Fruit fly (Drosophila melanogaster) whole organism, embryonic: Measurements from ENCODE around the gene mtsh.

Source experiments
- ATbp ChIP-seq: fragments of 200-800 bp; sonication (Bioruptor generic); optimal IDR thresholded peaks from 2 replicates; lab custom pipeline; 2017; ENCODE audit warnings: missing biosample characterization, mild to moderate bottlenecking, missing genetic modification characterization, missing genetic modification reagents
- Atf6 ChIP-seq: fragments of 200-800 bp; sonication (Bioruptor generic); IDR thresholded peaks from 2 replicates; pipeline ENCODE4 v1.3.6; 2022; ENCODE audit warnings: missing biosample characterization, missing genetic modification characterization
- Bteb2 ChIP-seq: fragments of 200-800 bp; sonication (Bioruptor generic); optimal IDR thresholded peaks from 2 replicates; lab custom pipeline; 2016; ENCODE audit warnings: missing biosample characterization, missing genetic modification characterization
- CG1024 ChIP-seq: fragments of 200-800 bp; sonication (Bioruptor generic); IDR thresholded peaks from 2 replicates; pipeline ENCODE4 v1.3.6; 2022; ENCODE audit warnings: missing biosample characterization, missing genetic modification characterization
- CG13296 ChIP-seq: fragments of 200-800 bp; sonication (Bioruptor generic); optimal IDR thresholded peaks from 3 replicates; lab custom pipeline; 2018; ENCODE audit warnings: missing biosample characterization, mild to moderate bottlenecking, missing genetic modification characterization
- CG17328 ChIP-seq: fragments of 200-800 bp; sonication (Bioruptor generic); IDR thresholded peaks from 2 replicates; pipeline ENCODE4 v1.3.6; 2022; ENCODE audit warnings: missing biosample characterization, missing genetic modification characterization
- CG17359 ChIP-seq: fragments of 200-800 bp; sonication (Bioruptor generic); optimal IDR thresholded peaks from 3 replicates; lab custom pipeline; 2018; ENCODE audit warnings: missing biosample characterization, mild to moderate bottlenecking, missing genetic modification characterization, moderate library complexity
- CG2712 ChIP-seq: fragments of 200-800 bp; optimal IDR thresholded peaks from 3 replicates; lab custom pipeline; 2019; ENCODE audit warnings: missing biosample characterization, mild to moderate bottlenecking, missing genetic modification characterization, moderate library complexity
- CG2875 ChIP-seq: fragments of 200-800 bp; sonication (Bioruptor generic); optimal IDR thresholded peaks from 2 replicates; lab custom pipeline; 2017; ENCODE audit warnings: missing biosample characterization, mild to moderate bottlenecking, missing genetic modification characterization, missing genetic modification reagents
- CG3995 ChIP-seq: fragments of 200-800 bp; sonication (Bioruptor generic); optimal IDR thresholded peaks from 3 replicates; lab custom pipeline; 2016; ENCODE audit warnings: missing biosample characterization, missing genetic modification characterization
- CG42726 ChIP-seq: fragments of 200-800 bp; sonication (Bioruptor generic); IDR thresholded peaks from 2 replicates; pipeline ENCODE4 v1.3.6; 2022; ENCODE audit warnings: missing biosample characterization, missing genetic modification characterization; ENCODE audit not compliant: partially characterized antibody
- CG4820 ChIP-seq: fragments of 200-800 bp; sonication (Bioruptor generic); optimal IDR thresholded peaks from 3 replicates; lab custom pipeline; 2016; ENCODE audit warnings: missing biosample characterization, missing genetic modification characterization
- CG6765 ChIP-seq: fragments of 200-800 bp; sonication (Bioruptor generic); optimal IDR thresholded peaks from 3 replicates; lab custom pipeline; 2017; ENCODE audit warnings: missing biosample characterization, mild to moderate bottlenecking, missing genetic modification characterization
- CG6791 ChIP-seq: fragments of 200-800 bp; sonication (Bioruptor generic); IDR thresholded peaks from 3 replicates; pipeline ENCODE4 v1.3.6; 2022; ENCODE audit warnings: missing biosample characterization, missing genetic modification characterization; ENCODE audit not compliant: partially characterized antibody
- CG6854 ChIP-seq: fragments of 200-800 bp; sonication (Bioruptor generic); optimal IDR thresholded peaks from 3 replicates; lab custom pipeline; 2017; ENCODE audit warnings: missing biosample characterization, mild to moderate bottlenecking, missing genetic modification characterization
- CG7786 ChIP-seq: fragments of 200-800 bp; sonication (Bioruptor generic); optimal IDR thresholded peaks from 2 replicates; lab custom pipeline; 2016; ENCODE audit warnings: missing biosample characterization, missing genetic modification characterization
- CG8089 ChIP-seq: fragments of 200-800 bp; sonication (Bioruptor generic); optimal IDR thresholded peaks from 3 replicates; lab custom pipeline; 2016; ENCODE audit warnings: missing biosample characterization, missing genetic modification characterization
- CG8388 ChIP-seq: fragments of 200-800 bp; sonication (Bioruptor generic); optimal IDR thresholded peaks from 2 replicates; lab custom pipeline; 2019; ENCODE audit warnings: missing biosample characterization, mild to moderate bottlenecking, missing genetic modification characterization, moderate library complexity
- CG8765 ChIP-seq: fragments of 200-800 bp; sonication (Bioruptor generic); IDR thresholded peaks from 2 replicates; pipeline ENCODE4 v1.3.6; 2022; ENCODE audit warnings: missing biosample characterization, missing genetic modification characterization
- CG9797 ChIP-seq: fragments of 200-800 bp; sonication (Bioruptor generic); optimal IDR thresholded peaks from 3 replicates; lab custom pipeline; 2018; ENCODE audit warnings: missing biosample characterization, mild to moderate bottlenecking, missing genetic modification characterization
- CoRest ChIP-seq: fragments of 200-800 bp; sonication (Bioruptor generic); optimal IDR thresholded peaks from 3 replicates; lab custom pipeline; 2018; ENCODE audit warnings: missing biosample characterization, mild to moderate bottlenecking, missing genetic modification characterization, moderate library complexity
- D19B ChIP-seq: fragments of 200-800 bp; sonication (Bioruptor generic); optimal IDR thresholded peaks from 2 replicates; lab custom pipeline; 2017; ENCODE audit warnings: missing biosample characterization, mild to moderate bottlenecking, missing genetic modification characterization
- Dad ChIP-seq: fragments of 200-800 bp; sonication (Bioruptor generic); optimal IDR thresholded peaks from 3 replicates; lab custom pipeline; 2016; ENCODE audit warnings: missing biosample characterization, missing genetic modification characterization
- Dll ChIP-seq: fragments of 200-800 bp; sonication (Bioruptor generic); IDR thresholded peaks from 4 replicates; pipeline ENCODE4 v1.3.6; 2022; ENCODE audit warnings: missing biosample characterization, missing genetic modification characterization; ENCODE audit not compliant: partially characterized antibody
- E2f2 ChIP-seq: fragments of 200-800 bp; sonication (Bioruptor generic); IDR thresholded peaks from 2 replicates; pipeline ENCODE4 v1.3.6; 2022; ENCODE audit warnings: missing biosample characterization, missing genetic modification characterization
- ERR ChIP-seq: fragments of 200-800 bp; sonication (Bioruptor generic); optimal IDR thresholded peaks from 2 replicates; lab custom pipeline; 2016; ENCODE audit warnings: missing biosample characterization, missing genetic modification characterization
- Fer1 ChIP-seq: fragments of 200-800 bp; sonication (Bioruptor generic); optimal IDR thresholded peaks from 2 replicates; lab custom pipeline; 2017; ENCODE audit warnings: missing biosample characterization, mild to moderate bottlenecking, missing genetic modification characterization
- Gug ChIP-seq: fragments of 200-800 bp; sonication (Bioruptor generic); IDR thresholded peaks from 4 replicates; pipeline ENCODE4 v1.3.6; 2022; ENCODE audit warnings: missing biosample characterization, missing genetic modification characterization
- HLH54F ChIP-seq: fragments of 200-800 bp; sonication (Bioruptor generic); optimal IDR thresholded peaks from 3 replicates; lab custom pipeline; 2016; ENCODE audit warnings: missing biosample characterization, missing genetic modification characterization
- Meics ChIP-seq: fragments of 200-800 bp; sonication (Bioruptor generic); optimal IDR thresholded peaks from 2 replicates; lab custom pipeline; 2017; ENCODE audit warnings: missing biosample characterization, mild to moderate bottlenecking, missing genetic modification characterization
- Myb ChIP-seq: fragments of 200-800 bp; sonication (Bioruptor generic); optimal IDR thresholded peaks from 2 replicates; lab custom pipeline; 2016; ENCODE audit warnings: missing biosample characterization, missing genetic modification characterization
- Pdp1 ChIP-seq, 2 experiments: fragments of 200-800 bp; sonication (Bioruptor generic); optimal IDR thresholded peaks; 3 replicates each; lab custom pipeline; 2016; ENCODE audit warnings: missing biosample characterization in 2 of 2, missing genetic modification characterization in 2 of 2, mild to moderate bottlenecking in 1 of 2, moderate library complexity in 1 of 2
- Side ChIP-seq: fragments of 200-800 bp; sonication (Bioruptor generic); optimal IDR thresholded peaks from 2 replicates; lab custom pipeline; 2016; ENCODE audit warnings: missing biosample characterization, missing genetic modification characterization
- Sox100B ChIP-seq: fragments of 200-800 bp; sonication (Bioruptor generic); optimal IDR thresholded peaks from 3 replicates; lab custom pipeline; 2018; ENCODE audit warnings: missing biosample characterization, mild to moderate bottlenecking, missing genetic modification characterization
- amos ChIP-seq: fragments of 200-800 bp; sonication (Bioruptor generic); IDR thresholded peaks from 2 replicates; pipeline ENCODE4 v1.3.6; 2022; ENCODE audit warnings: missing biosample characterization, missing genetic modification characterization; ENCODE audit not compliant: partially characterized antibody
- ara ChIP-seq: fragments of 200-800 bp; sonication (Bioruptor generic); IDR thresholded peaks from 2 replicates; pipeline ENCODE4 v1.3.6; 2022; ENCODE audit warnings: missing biosample characterization, missing genetic modification characterization
- gfzf ChIP-seq: fragments of 200-800 bp; sonication (Bioruptor generic); optimal IDR thresholded peaks from 2 replicates; lab custom pipeline; 2016; ENCODE audit warnings: missing biosample characterization, mild to moderate bottlenecking, missing genetic modification characterization, moderate library complexity
- nmo ChIP-seq: fragments of 200-800 bp; sonication (Bioruptor generic); optimal IDR thresholded peaks from 2 replicates; lab custom pipeline; 2018; ENCODE audit warnings: missing biosample characterization, mild to moderate bottlenecking, missing genetic modification characterization, moderate library complexity
- oc ChIP-seq: fragments of 200-800 bp; sonication (Bioruptor generic); optimal IDR thresholded peaks from 2 replicates; lab custom pipeline; 2018; ENCODE audit warnings: missing biosample characterization, mild to moderate bottlenecking, missing genetic modification characterization, moderate library complexity
- pita ChIP-seq: fragments of 200-800 bp; sonication (Bioruptor generic); optimal IDR thresholded peaks from 2 replicates; lab custom pipeline; 2017; ENCODE audit warnings: missing biosample characterization, mild to moderate bottlenecking, missing genetic modification characterization
- scrt ChIP-seq: fragments of 200-800 bp; sonication (Bioruptor generic); optimal IDR thresholded peaks from 2 replicates; lab custom pipeline; 2018; ENCODE audit warnings: missing biosample characterization, mild to moderate bottlenecking, missing genetic modification characterization, moderate library complexity
- sna ChIP-seq: fragments of 200-800 bp; sonication (Bioruptor generic); IDR thresholded peaks from 2 replicates; pipeline ENCODE4 v1.3.6; 2022; ENCODE audit warnings: missing biosample characterization, missing genetic modification characterization; ENCODE audit not compliant: partially characterized antibody
- tna ChIP-seq: fragments of 200-800 bp; sonication (Bioruptor generic); IDR thresholded peaks from 2 replicates; pipeline ENCODE4 v1.3.6; 2022; ENCODE audit warnings: missing biosample characterization, missing genetic modification characterization; ENCODE audit not compliant: partially characterized antibody
- ttk ChIP-seq: fragments of 200-800 bp; sonication (Bioruptor generic); IDR thresholded peaks from 2 replicates; pipeline ENCODE4 v2.1.2; 2022; ENCODE audit warnings: missing biosample characterization, missing genetic modification characterization
- tup ChIP-seq: fragments of 200-800 bp; sonication (Bioruptor generic); optimal IDR thresholded peaks from 2 replicates; lab custom pipeline; 2016; ENCODE audit warnings: missing biosample characterization, mild to moderate bottlenecking, missing genetic modification characterization, moderate library complexity
- tx ChIP-seq: fragments of 200-800 bp; sonication (Bioruptor generic); optimal IDR thresholded peaks from 2 replicates; lab custom pipeline; 2016; ENCODE audit warnings: missing biosample characterization, missing genetic modification characterization
- vfl ChIP-seq: fragments of 200-800 bp; sonication (Bioruptor generic); optimal IDR thresholded peaks from 2 replicates; lab custom pipeline; 2016; ENCODE audit warnings: missing biosample characterization, missing genetic modification characterization
- vvl ChIP-seq: fragments of 200-800 bp; sonication (Bioruptor generic); IDR thresholded peaks from 2 replicates; pipeline ENCODE4 v1.3.6; 2022; ENCODE audit warnings: missing biosample characterization, missing genetic modification characterization
- zen ChIP-seq: fragments of 200-800 bp; sonication (Bioruptor generic); optimal IDR thresholded peaks from 3 replicates; lab custom pipeline; 2018; ENCODE audit warnings: missing biosample characterization, mild to moderate bottlenecking, missing genetic modification characterization, moderate library complexity

The mtsh gene

DNA sequence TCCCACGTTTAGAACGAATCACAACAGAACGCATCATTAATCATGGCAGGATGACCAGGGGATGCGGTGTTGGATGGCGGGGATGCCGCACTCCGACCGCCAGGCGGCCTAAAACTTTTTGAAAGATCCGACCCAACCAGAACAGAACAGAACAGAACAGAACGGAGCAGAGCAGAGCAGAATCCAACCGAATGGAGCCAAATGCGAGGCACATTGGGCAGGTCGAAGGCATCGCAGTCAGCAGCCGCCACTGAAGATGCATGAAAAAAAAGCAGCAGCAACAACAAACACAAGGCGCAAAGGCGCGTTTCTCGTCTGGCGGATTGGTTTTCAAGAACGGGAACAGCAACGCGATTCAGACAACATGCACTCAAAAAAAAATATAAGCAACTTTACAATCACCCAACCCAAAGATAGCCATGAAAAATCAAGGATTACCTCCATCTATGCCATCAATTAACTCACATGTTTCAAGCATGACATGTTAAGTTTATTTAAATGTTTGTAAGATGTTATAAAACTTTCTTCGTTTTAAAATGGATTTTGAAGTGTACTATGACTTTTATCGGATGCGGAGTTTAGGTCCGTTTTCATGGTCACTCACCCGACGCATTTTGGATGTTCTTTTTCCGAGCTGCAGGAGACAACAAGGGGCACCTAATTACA, 40.2 kb downstream of the mtsh start (continued):
- TF ChIP-seq amos (no peak), CG42726 (GFP tag; lab: Robert Waterston, UW) (no peak), Meics (GFP tag; lab: Kevin White, UChicago) (peak; percentile 4), CG6791 (GFP tag; lab: Robert Waterston, UW) (no peak), pita (no peak), ara (peak; percentile 82), CoRest (peak; percentile 56), Pdp1 (GFP tag; optimal IDR thresholded peaks at IDR 0.05; lab: Kevin White, UChicago) (peak; percentile 47 to 51), CG2712 (tag; lab: Kevin White, UChicago) (peak; percentile 88), Fer1 (GFP tag; lab: Kevin White, UChicago) (no peak), CG13296 (GFP tag; lab: Kevin White, UChicago) (no peak), Atf6 (GFP tag; lab: Robert Waterston, UW) (no peak), CG17359 (tag; lab: Kevin White, UChicago) (peak; percentile 48), CG1024 (GFP tag; lab: Robert Waterston, UW) (peak; percentile 56), CG2875 (GFP tag; lab: Kevin White, UChicago) (peak; percentile 58), Side (GFP tag; lab: Kevin White, UChicago) (peak; percentile 35), Bteb2 (GFP tag; lab: Kevin White, UChicago) (no peak), tx (peak; percentile 36), vfl (GFP tag; lab: Kevin White, UChicago) (peak; percentile 22), Gug (GFP tag; lab: Robert Waterston, UW) (peak; percentile 46; the same call in 1 of the 4 replicates), CG8765 (GFP tag; lab: Robert Waterston, UW) (peak; percentile 69; the same call in 1 of the 2 replicates), ttk (GFP tag; lab: Robert Waterston, UW) (0 out of 2 replicates have a peak, but pooled peaks have one; percentile 15), Dll (GFP tag; lab: Robert Waterston, UW) (no peak), ERR (GFP tag; lab: Kevin White, UChicago) (no peak), sna (GFP tag; lab: Robert Waterston, UW) (no peak), gfzf (GFP tag; lab: Kevin White, UChicago) (no peak), CG4820 (GFP tag; lab: Kevin White, UChicago) (peak; percentile 74), Sox100B (GFP tag; lab: Kevin White, UChicago) (peak; percentile 49), CG6765 (no peak), ATbp (GFP tag; lab: Kevin White, UChicago) (peak; percentile 24), CG3995 (no peak), tna (GFP tag; lab: Robert Waterston, UW) (no peak), Myb (GFP tag; lab: Kevin White, UChicago) (no peak), oc (tag; lab: Kevin White, UChicago) (peak; percentile 28), CG9797 (GFP tag; lab: Kevin White, UChicago) (no peak), zen (tag; lab: Kevin White, UChicago) (peak; percentile 71), scrt (GFP tag; lab: Kevin White, UChicago) (peak; percentile 12), tup (peak; percentile 41), CG8388 (GFP tag; lab: Kevin White, UChicago) (peak; percentile 77), Dad (GFP tag; lab: Kevin White, UChicago) (peak; percentile 52), CG6854 (no peak), CG17328 (peak; percentile 82), D19B (GFP tag; lab: Kevin White, UChicago) (no peak), CG8089 (peak; percentile 50), nmo (GFP tag; lab: Kevin White, UChicago) (peak; percentile 84), vvl (GFP tag; lab: Robert Waterston, UW) (peak; percentile 53; the same call in 1 of the 2 replicates), E2f2 (GFP tag; lab: Robert Waterston, UW) (no peak), HLH54F (GFP tag; lab: Kevin White, UChicago) (peak; percentile 5), CG7786 (GFP tag; lab: Kevin White, UChicago) (peak; percentile 47)
